Fruit fly (Drosophila melanogaster): ENCODE results near the gene pigeon.

Gene pigeon

dm6 chr2L:19158679-19159551, 26.9 kb upstream of the pigeon start (continued):
- TF ChIP-seq CG3281 (GFP tag; optimal IDR thresholded peaks at IDR 0.05) (peak; percentile 19), scrt (GFP tag; optimal IDR thresholded peaks at IDR 0.05) (no peak), Usf (GFP tag; optimal IDR thresholded peaks at IDR 0.05) (no peak), CG12659 (GFP tag; optimal IDR thresholded peaks at IDR 0.05) (no peak), CG6683 (GFP tag; optimal IDR thresholded peaks at IDR 0.05) (no peak), tx (GFP tag; optimal IDR thresholded peaks at IDR 0.05) (no peak), CG6791 (GFP tag; IDR thresholded peaks at IDR 0.05; ENCODE audit: partially characterized antibody) (no peak), ken (GFP tag; IDR thresholded peaks at IDR 0.05) (no peak), CG11456 (GFP tag; IDR thresholded peaks at IDR 0.05) (no peak), CG4328 (GFP tag; optimal IDR thresholded peaks at IDR 0.05) (no peak), exex (tag; optimal IDR thresholded peaks at IDR 0.05) (no peak), Mes4 (GFP tag; optimal IDR thresholded peaks at IDR 0.05) (no peak), CG14050 (GFP tag; IDR thresholded peaks at IDR 0.05) (no peak), CG15601 (tag; optimal IDR thresholded peaks at IDR 0.05) (peak; percentile 13), bcd (GFP tag; optimal IDR thresholded peaks at IDR 0.05) (peak; percentile 24)

- TF ChIP-seq sens (GFP tag) = peak; percentile 65
- TF ChIP-seq MBD-R2 (GFP tag; IDR thresholded peaks at IDR 0.05) = no peak
- TF ChIP-seq lov (optimal IDR thresholded peaks at IDR 0.05) = no peak
- no peak for TF ChIP-seq lov (GFP tag; IDR thresholded peaks at IDR 0.05)
- no peak for TF ChIP-seq CG18476 (GFP tag; optimal IDR thresholded peaks at IDR 0.05)
- no peak for TF ChIP-seq CG30431 (GFP tag; optimal IDR thresholded peaks at IDR 0.05)
- TF ChIP-seq Kr (GFP tag; optimal IDR thresholded peaks at IDR 0.05) = no peak
- TF ChIP-seq Fer3 (tag; optimal IDR thresholded peaks at IDR 0.05) = no peak
- TF ChIP-seq sim (GFP tag; IDR thresholded peaks at IDR 0.05) = no peak
- 0 out of 3 replicates have a peak, but pooled peaks have one; percentile 1 for TF ChIP-seq CG11093 (GFP tag; IDR thresholded peaks at IDR 0.05)
- TF ChIP-seq ems (GFP tag; optimal IDR thresholded peaks at IDR 0.05) = no peak
- TF ChIP-seq chinmo (GFP tag; IDR thresholded peaks at IDR 0.05; ENCODE audit: partially characterized antibody) = peak; percentile 82; the same call in 3 of the 4 replicates
- TF ChIP-seq crol (GFP tag; IDR thresholded peaks at IDR 0.05) = no peak
- no peak for TF ChIP-seq crp (GFP tag; optimal IDR thresholded peaks at IDR 0.05)
- TF ChIP-seq Hmr (GFP tag; optimal IDR thresholded peaks at IDR 0.05) = no peak
- no peak for TF ChIP-seq CG7372 (GFP tag; IDR thresholded peaks at IDR 0.05)
- TF ChIP-seq Dek (tag; optimal IDR thresholded peaks at IDR 0.05) = no peak
- no peak for TF ChIP-seq Mes4 (GFP tag; optimal IDR thresholded peaks at IDR 0.05)
- TF ChIP-seq CrebB (tag; optimal IDR thresholded peaks at IDR 0.05) = no peak
- TF ChIP-seq CG9727 (GFP tag; optimal IDR thresholded peaks at IDR 0.05) = no peak
- no peak for TF ChIP-seq dan (GFP tag; IDR thresholded peaks at IDR 0.05)
- TF ChIP-seq ttk (GFP tag; IDR thresholded peaks at IDR 0.05) = no peak
- no peak for TF ChIP-seq CG11398 (GFP tag; optimal IDR thresholded peaks at IDR 0.05)
- no peak for TF ChIP-seq CG5180 (GFP tag; optimal IDR thresholded peaks at IDR 0.05)
- no peak for TF ChIP-seq CG9215 (GFP tag; IDR thresholded peaks at IDR 0.05)
- TF ChIP-seq CG2889 (GFP tag; IDR thresholded peaks at IDR 0.05) = no peak
- peak; percentile 54 for TF ChIP-seq abd-A (tag; optimal IDR thresholded peaks at IDR 0.05)
- no peak for TF ChIP-seq ara (GFP tag; IDR thresholded peaks at IDR 0.05)
- no peak for TF ChIP-seq Jarid2 (GFP tag; optimal IDR thresholded peaks at IDR 0.05)
- 0 out of 2 replicates have a peak, but pooled peaks have one; percentile 37 for TF ChIP-seq CG9932 (GFP tag; IDR thresholded peaks at IDR 0.05)
- no peak for TF ChIP-seq MESR4 (GFP tag; optimal IDR thresholded peaks at IDR 0.05)
- no peak for TF ChIP-seq Oli (tag; optimal IDR thresholded peaks at IDR 0.05)
- peak in 1 of 2 experiments; percentile 9 for TF ChIP-seq eve (GFP tag; optimal IDR thresholded peaks at IDR 0.05)
Measured at dm6 chr2L:19159552-19160406, 26.1 kb upstream of the pigeon start.
